Worm (Caenorhabditis elegans): ENCODE results near the gene F13E9.15.

ce11 chrIV:10933062-10933552 lies 43.4 kb upstream of the F13E9.15 start, which contains the start of the genes dnc-1 and lsm-7:
- TF ChIP-seq unc-62 (GFP tag; optimal IDR thresholded peaks at IDR 0.05): no peak
- no peak for TF ChIP-seq tbx-8 (GFP tag; optimal IDR thresholded peaks at IDR 0.05)
- peak; percentile 54 for TF ChIP-seq mep-1 (tag; optimal IDR thresholded peaks at IDR 0.05)
- TF ChIP-seq elt-3 (tag; optimal IDR thresholded peaks at IDR 0.05): no peak
- TF ChIP-seq cnd-1 (tag; optimal IDR thresholded peaks at IDR 0.05): peak; percentile 4
- TF ChIP-seq ces-1 (GFP tag; optimal IDR thresholded peaks at IDR 0.05): no peak
- TF ChIP-seq pha-4 (tag; optimal IDR thresholded peaks at IDR 0.05): no peak
- TF ChIP-seq unc-120 (tag; optimal IDR thresholded peaks at IDR 0.05; ENCODE audit: poor library complexity, severe bottlenecking): peak; percentile 18
- no peak for TF ChIP-seq nhr-76 (tag; optimal IDR thresholded peaks at IDR 0.05)
- no peak for TF ChIP-seq lin-32 (GFP tag; optimal IDR thresholded peaks at IDR 0.05)

Data from whole organism, mixed stage, embryonic.